Worm (Caenorhabditis elegans): Measurements from ENCODE around the gene C27F2.7.

The C27F2.7 gene

ce11 chrIII:5020924-5021323 lies 36.6 kb upstream of the C27F2.7 start, which contains the start of gene mdt-11:
Gene mdt-11 (plus strand): TSS chrIII:5021224.
- TF ChIP-seq lim-6 (tag; optimal IDR thresholded peaks at IDR 0.05) (no peak), hlh-6 (tag; optimal IDR thresholded peaks at IDR 0.05) (no peak), ttx-3 (tag; optimal IDR thresholded peaks at IDR 0.05) (no peak), hlh-30 (tag; optimal IDR thresholded peaks at IDR 0.05; ENCODE audit: insufficient read depth) (no peak), T23F11.4 (GFP tag; optimal IDR thresholded peaks at IDR 0.05) (no peak), ceh-45 (GFP tag; IDR thresholded peaks at IDR 0.05) (no peak), unc-42 (tag; optimal IDR thresholded peaks at IDR 0.05) (no peak), che-1 (tag; optimal IDR thresholded peaks at IDR 0.05) (no peak), sox-2 (GFP tag; IDR thresholded peaks at IDR 0.05) (no peak), pha-2 (tag; optimal IDR thresholded peaks at IDR 0.05) (no peak), ets-4 (tag; optimal IDR thresholded peaks at IDR 0.05) (no peak), odd-2 (tag; optimal IDR thresholded peaks at IDR 0.05) (no peak), ceh-14 (tag; optimal IDR thresholded peaks at IDR 0.05) (no peak), nhr-232 (tag; optimal IDR thresholded peaks at IDR 0.05) (no peak), unc-86 (tag; optimal IDR thresholded peaks at IDR 0.05) (no peak)

- TF ChIP-seq F13H6.1 (tag; optimal IDR thresholded peaks at IDR 0.05) (peak; percentile 80), npax-4 (tag; optimal IDR thresholded peaks at IDR 0.05) (no peak), K02D7.2 (tag; optimal IDR thresholded peaks at IDR 0.05) (no peak), elt-2 (tag; optimal IDR thresholded peaks at IDR 0.05) (peak; percentile 87), ttx-3 (tag; optimal IDR thresholded peaks at IDR 0.05) (peak; percentile 58), Y22D7AL.16 (tag; optimal IDR thresholded peaks at IDR 0.05) (peak; percentile 17), lim-6 (tag; optimal IDR thresholded peaks at IDR 0.05) (peak; percentile 5), hlh-15 (tag; optimal IDR thresholded peaks at IDR 0.05) (peak; percentile 2), zip-5 (tag; optimal IDR thresholded peaks at IDR 0.05) (peak; percentile 41), elt-4 (tag; optimal IDR thresholded peaks at IDR 0.05) (no peak), ceh-9 (tag; optimal IDR thresholded peaks at IDR 0.05) (no peak), pag-3 (tag; optimal IDR thresholded peaks at IDR 0.05; ENCODE audit: borderline replicate concordance) (no peak), ceh-34 (tag; optimal IDR thresholded peaks at IDR 0.05) (peak; percentile 94), pax-1 (tag; optimal IDR thresholded peaks at IDR 0.05) (no peak), odd-2 (tag; optimal IDR thresholded peaks at IDR 0.05) (no peak), ets-4 (tag; optimal IDR thresholded peaks at IDR 0.05) (peak; percentile 98), nhr-11 (tag; optimal IDR thresholded peaks at IDR 0.05) (no peak), syd-9 (tag; optimal IDR thresholded peaks at IDR 0.05) (peak; percentile 78), ceh-6 (GFP tag; optimal IDR thresholded peaks at IDR 0.05) (peak; percentile 73), unc-42 (tag; optimal IDR thresholded peaks at IDR 0.05) (peak; percentile 66), hlh-6 (tag; optimal IDR thresholded peaks at IDR 0.05) (peak; percentile 72), pha-4 (tag; optimal IDR thresholded peaks at IDR 0.05) (no peak), hlh-30 (tag; optimal IDR thresholded peaks at IDR 0.05; ENCODE audit: insufficient read depth) (peak; percentile 87), sox-2 (GFP tag; IDR thresholded peaks at IDR 0.05) (no peak), eyg-1 (tag; optimal IDR thresholded peaks at IDR 0.05) (peak; percentile 40), madf-2 (tag; optimal IDR thresholded peaks at IDR 0.05) (peak; percentile 81), unc-86 (tag; optimal IDR thresholded peaks at IDR 0.05) (peak; percentile 71), ceh-31 (tag; optimal IDR thresholded peaks at IDR 0.05) (peak; percentile 91), dmd-4 (tag; optimal IDR thresholded peaks at IDR 0.05; ENCODE audit: borderline replicate concordance) (peak; percentile 15), tbx-2 (tag; optimal IDR thresholded peaks at IDR 0.05) (peak; percentile 96), dve-1 (tag; optimal IDR thresholded peaks at IDR 0.05) (peak; percentile 96), pqm-1 (tag; optimal IDR thresholded peaks at IDR 0.05) (peak; percentile 72), pros-1 (tag; optimal IDR thresholded peaks at IDR 0.05) (no peak), unc-55 (GFP tag; optimal IDR thresholded peaks at IDR 0.05) (peak; percentile 65), ztf-16 (tag; optimal IDR thresholded peaks at IDR 0.05) (peak; percentile 84), pha-2 (tag; optimal IDR thresholded peaks at IDR 0.05) (peak; percentile 38), C08G9.2 (tag; optimal IDR thresholded peaks at IDR 0.05) (peak; percentile 66), tbx-7 (tag; optimal IDR thresholded peaks at IDR 0.05) (peak; percentile 51), ceh-45 (GFP tag; IDR thresholded peaks at IDR 0.05) (0 out of 2 replicates have a peak, but pooled peaks have one; percentile 36), ceh-18 (tag; optimal IDR thresholded peaks at IDR 0.05) (peak; percentile 96), ref-2 (tag; optimal IDR thresholded peaks at IDR 0.05) (peak; percentile 88), hlh-13 (GFP tag; optimal IDR thresholded peaks at IDR 0.05) (no peak), ahr-1 (tag; optimal IDR thresholded peaks at IDR 0.05) (peak; percentile 32), sdc-2 (tag; optimal IDR thresholded peaks at IDR 0.05) (peak; percentile 79)
Observed at ce11 chrIII:5018116-5018689, 33.9 kb upstream of the C27F2.7 start, which contains the start of gene wip-1. Gene wip-1 (plus strand): TSS chrIII:5018639.

All from whole organism, late embryonic.